Worm (Caenorhabditis elegans): Measurements from ENCODE around the gene W08G11.5.

DNA sequence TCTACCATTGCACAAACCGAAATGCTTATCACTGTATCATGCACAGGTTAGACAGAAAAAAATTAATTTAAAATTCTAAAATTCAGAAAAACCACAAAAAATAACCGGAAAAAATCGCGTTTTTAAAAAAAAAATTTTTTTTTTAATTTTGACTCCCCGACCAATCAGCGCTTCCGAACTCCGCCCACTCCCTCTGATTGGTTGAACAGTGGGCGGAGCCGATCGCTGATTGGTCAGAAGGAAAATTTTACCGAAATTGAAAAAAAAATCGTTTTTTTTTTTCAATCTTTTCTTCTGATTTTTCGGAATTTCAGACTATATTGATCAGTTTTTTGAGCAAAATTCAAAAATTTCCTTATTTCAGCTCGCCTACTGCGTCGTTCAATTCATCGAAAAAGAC lies 15.0 kb upstream of the W08G11.5 start:
- TF ChIP-seq che-1 (tag; optimal IDR thresholded peaks at IDR 0.05): no peak
- no peak for TF ChIP-seq pha-4 (tag; optimal IDR thresholded peaks at IDR 0.05)
- no peak for TF ChIP-seq nhr-11 (tag; optimal IDR thresholded peaks at IDR 0.05)
- TF ChIP-seq dve-1 (tag; optimal IDR thresholded peaks at IDR 0.05): no peak
- no peak for TF ChIP-seq sox-4 (tag; optimal IDR thresholded peaks at IDR 0.05)
- no peak for TF ChIP-seq K09A11.1 (tag; optimal IDR thresholded peaks at IDR 0.05; ENCODE audit: insufficient read depth)
- no peak for TF ChIP-seq fkh-6 (tag; optimal IDR thresholded peaks at IDR 0.05)
- TF ChIP-seq tbx-7 (tag; optimal IDR thresholded peaks at IDR 0.05): no peak
- no peak for TF ChIP-seq pqm-1 (tag; optimal IDR thresholded peaks at IDR 0.05)
- TF ChIP-seq lin-11 (tag; optimal IDR thresholded peaks at IDR 0.05): no peak
